Fruit fly (Drosophila melanogaster) whole organism, embryonic: ENCODE data around the gene slif.

Experiments
- CG11398 ChIP-seq: fragments of 200-800 bp; sonication (Bioruptor generic); optimal IDR thresholded peaks from 2 replicates; lab custom pipeline; 2016; ENCODE audit warnings: missing biosample characterization, missing genetic modification characterization
- Gsc ChIP-seq: fragments of 200-800 bp; sonication (Bioruptor generic); IDR thresholded peaks from 2 replicates; pipeline ENCODE4 v1.3.6; 2022; ENCODE audit warnings: missing biosample characterization, missing genetic modification characterization
- dpn ChIP-seq, 2 experiments: fragments of 200-800 bp; sonication (Bioruptor generic); optimal IDR thresholded peaks; 3 replicates each; lab custom pipeline; 2016; ENCODE audit warnings: missing biosample characterization in 2 of 2, missing genetic modification characterization in 2 of 2
- psq ChIP-seq: fragments of 200-800 bp; sonication (Bioruptor generic); optimal IDR thresholded peaks from 2 replicates; lab custom pipeline; 2017; ENCODE audit warnings: missing biosample characterization, missing genetic modification characterization

dm6 chr3L:22909914-22910541 lies 29.2 kb downstream of the slif start, which contains the start of gene CG12768:
- no peak for TF ChIP-seq dpn (GFP tag; optimal IDR thresholded peaks at IDR 0.05; lab: Kevin White, UChicago)
- TF ChIP-seq CG11398 (GFP tag; lab: Kevin White, UChicago) = no peak
- TF ChIP-seq psq (GFP tag; lab: Kevin White, UChicago) = no peak
- no peak for TF ChIP-seq Gsc (GFP tag; lab: Robert Waterston, UW)
